Worm (Caenorhabditis elegans) whole organism, mixed stage, embryonic: ENCODE results near the gene clc-1.

Source experiments
- blmp-1 ChIP-seq: fragments of 150-350 bp; optimal IDR thresholded peaks from 2 replicates; lab custom pipeline; 2014; ENCODE audit warnings: missing biosample characterization, missing genetic modification characterization
- ceh-39 ChIP-seq: fragments of 150-350 bp; optimal IDR thresholded peaks from 2 replicates; lab custom pipeline; 2014; ENCODE audit warnings: missing biosample characterization, missing genetic modification characterization
- ceh-83 ChIP-seq: fragments of 200-800 bp; sonication (Bioruptor generic); optimal IDR thresholded peaks from 2 replicates; lab custom pipeline; 2018; ENCODE audit warnings: mild to moderate bottlenecking, missing genetic modification characterization, missing compliant biosample characterization
- elt-1 ChIP-seq: sonication (generic microtip); optimal IDR thresholded peaks from 2 replicates; lab custom pipeline; 2017; ENCODE audit warnings: missing genetic modification characterization, mild to moderate bottlenecking, missing compliant biosample characterization, antibody characterized with exemption, moderate library complexity, borderline replicate concordance; ENCODE audit not compliant: insufficient read depth
- elt-3 ChIP-seq: fragments of 150-350 bp; optimal IDR thresholded peaks from 2 replicates; lab custom pipeline; 2014; ENCODE audit warnings: missing biosample characterization, missing genetic modification characterization
- flh-1 ChIP-seq: fragments of 200-800 bp; sonication (Bioruptor generic); optimal IDR thresholded peaks from 2 replicates; lab custom pipeline; 2018; ENCODE audit warnings: mild to moderate bottlenecking, missing genetic modification characterization, moderate library complexity, missing compliant biosample characterization
- lin-13 ChIP-seq: fragments of 150-350 bp; optimal IDR thresholded peaks from 2 replicates; lab custom pipeline; 2014; ENCODE audit warnings: missing biosample characterization, missing genetic modification characterization
- mab-5 ChIP-seq: fragments of 150-350 bp; optimal IDR thresholded peaks from 2 replicates; lab custom pipeline; 2014; ENCODE audit warnings: missing biosample characterization, missing genetic modification characterization
- mep-1 ChIP-seq: fragments of 150-350 bp; optimal IDR thresholded peaks from 2 replicates; lab custom pipeline; 2017; ENCODE audit warnings: missing biosample characterization, missing genetic modification reagents, missing genetic modification characterization, inconsistent platforms
- nhr-237 ChIP-seq: fragments of 150-350 bp; optimal IDR thresholded peaks from 2 replicates; lab custom pipeline; 2014; ENCODE audit warnings: missing biosample characterization, missing genetic modification characterization
- pha-4 ChIP-seq: fragments of 150-350 bp; optimal IDR thresholded peaks from 2 replicates; lab custom pipeline; 2018; ENCODE audit warnings: missing biosample characterization, missing genetic modification reagents, missing genetic modification characterization
- unc-62 ChIP-seq: fragments of 150-350 bp; optimal IDR thresholded peaks from 2 replicates; lab custom pipeline; 2014; ENCODE audit warnings: missing biosample characterization, missing genetic modification reagents, missing genetic modification characterization
- ztf-11 ChIP-seq: fragments of 150-350 bp; optimal IDR thresholded peaks from 2 replicates; lab custom pipeline; 2014; ENCODE audit warnings: missing biosample characterization, missing genetic modification characterization

- no peak for TF ChIP-seq unc-62
- TF ChIP-seq pha-4 (tag; lab: Kevin White, UChicago), result no peak
- TF ChIP-seq mep-1 (tag; lab: Kevin White, UChicago), result no peak
- no peak for TF ChIP-seq mab-5 (tag; lab: Kevin White, UChicago)
- TF ChIP-seq blmp-1, result no peak
- no peak for TF ChIP-seq elt-3 (tag; lab: Kevin White, UChicago)
- TF ChIP-seq elt-1, result no peak
- no peak for TF ChIP-seq ceh-83
- TF ChIP-seq lin-13 (tag; lab: Kevin White, UChicago), result no peak
- no peak for TF ChIP-seq ceh-39 (tag; lab: Kevin White, UChicago)
- no peak for TF ChIP-seq ztf-11 (tag; lab: Kevin White, UChicago)
- no peak for TF ChIP-seq nhr-237 (tag; lab: Kevin White, UChicago)
- TF ChIP-seq flh-1 (GFP tag; lab: Kevin White, UChicago), result no peak
These were observed 15.4 kb upstream of the clc-1 start for ce11 chrX:11031869-11032268.
